Fruit fly (Drosophila melanogaster) whole organism, embryonic: ENCODE data around the gene CG6340.

ENCODE experiments used
- Atf3 ChIP-seq: fragments of 200-800 bp; sonication (Bioruptor generic); optimal IDR thresholded peaks from 3 replicates; lab custom pipeline; 2016; ENCODE audit warnings: missing biosample characterization, missing genetic modification characterization
- Bgb ChIP-seq: fragments of 200-800 bp; sonication (Bioruptor generic); IDR thresholded peaks from 2 replicates; pipeline ENCODE4 v1.3.6; 2022; ENCODE audit warnings: missing biosample characterization, missing genetic modification characterization; ENCODE audit not compliant: partially characterized antibody
- CG10543 ChIP-seq: fragments of 200-800 bp; sonication (Bioruptor generic); optimal IDR thresholded peaks from 3 replicates; lab custom pipeline; 2017; ENCODE audit warnings: missing biosample characterization, mild to moderate bottlenecking, missing genetic modification characterization, moderate library complexity
- CG11085 ChIP-seq: fragments of 200-800 bp; sonication (Bioruptor generic); IDR thresholded peaks from 2 replicates; pipeline ENCODE4 v1.3.6; 2022; ENCODE audit warnings: missing biosample characterization, missing genetic modification characterization
- CG12155 ChIP-seq: fragments of 200-800 bp; sonication (Bioruptor generic); optimal IDR thresholded peaks from 3 replicates; lab custom pipeline; 2016; ENCODE audit warnings: missing biosample characterization, missing genetic modification characterization
- CG14014 ChIP-seq: fragments of 200-800 bp; sonication (Bioruptor generic); IDR thresholded peaks from 2 replicates; pipeline ENCODE4 v1.3.6; 2022; ENCODE audit warnings: missing biosample characterization, missing genetic modification characterization
- CG18599 ChIP-seq: fragments of 200-800 bp; sonication (Bioruptor generic); optimal IDR thresholded peaks from 3 replicates; lab custom pipeline; 2017; ENCODE audit warnings: missing biosample characterization, missing genetic modification characterization, mild to moderate bottlenecking, moderate library complexity, missing genetic modification reagents
- CG30403 ChIP-seq: fragments of 200-800 bp; sonication (Bioruptor generic); optimal IDR thresholded peaks from 3 replicates; lab custom pipeline; 2016; ENCODE audit warnings: missing biosample characterization, missing genetic modification characterization
- CG31224 ChIP-seq: fragments of 200-800 bp; sonication (Bioruptor generic); IDR thresholded peaks from 2 replicates; pipeline ENCODE4 v1.3.6; 2022; ENCODE audit warnings: missing biosample characterization, missing genetic modification characterization
- CG32532 ChIP-seq: fragments of 200-800 bp; sonication (Bioruptor generic); IDR thresholded peaks from 2 replicates; pipeline ENCODE4 v1.3.6; 2022; ENCODE audit warnings: missing biosample characterization, missing genetic modification characterization
- CG3407 ChIP-seq: fragments of 200-800 bp; sonication (Bioruptor generic); optimal IDR thresholded peaks from 2 replicates; lab custom pipeline; 2018; ENCODE audit warnings: missing biosample characterization, mild to moderate bottlenecking, missing genetic modification characterization
- CG6175 ChIP-seq: fragments of 200-800 bp; sonication (Bioruptor generic); IDR thresholded peaks from 3 replicates; pipeline ENCODE4 v1.3.6; 2022; ENCODE audit warnings: missing biosample characterization, missing genetic modification characterization
- CG6854 ChIP-seq: fragments of 200-800 bp; sonication (Bioruptor generic); optimal IDR thresholded peaks from 3 replicates; lab custom pipeline; 2017; ENCODE audit warnings: missing biosample characterization, mild to moderate bottlenecking, missing genetic modification characterization
- CG9932 ChIP-seq: fragments of 200-800 bp; sonication (Bioruptor generic); IDR thresholded peaks from 2 replicates; pipeline ENCODE4 v1.3.6; 2022; ENCODE audit warnings: missing biosample characterization, missing genetic modification characterization
- GATAe ChIP-seq: fragments of 200-800 bp; sonication (Bioruptor generic); conservative IDR thresholded peaks from 2 replicates; pipeline ENCODE4 v1.3.6; 2022; ENCODE audit warnings: missing biosample characterization, missing genetic modification characterization
- Hr78 ChIP-seq, 2 experiments: fragments of 200-800 bp in 1 of 2; fragments of >200 bp in 1 of 2; sonication (Bioruptor generic) in 1 of 2; optimal IDR thresholded peaks; 2 replicates each; lab custom pipeline; 2017 to 2019; ENCODE audit warnings: missing biosample characterization in 2 of 2, missing genetic modification characterization in 2 of 2, mild to moderate bottlenecking in 1 of 2, moderate library complexity in 1 of 2
- Hsf ChIP-seq: fragments of 200-800 bp; sonication (Bioruptor generic); optimal IDR thresholded peaks from 3 replicates; lab custom pipeline; 2016; ENCODE audit warnings: missing biosample characterization, missing genetic modification characterization
- Max ChIP-seq: fragments of 200-800 bp; sonication (Bioruptor generic); optimal IDR thresholded peaks from 2 replicates; lab custom pipeline; 2016; ENCODE audit warnings: missing biosample characterization, mild to moderate bottlenecking, missing genetic modification characterization
- Med ChIP-seq: fragments of 200-800 bp; sonication (Bioruptor generic); peaks from one replicate; lab custom pipeline; 2016; ENCODE audit warnings: missing biosample characterization, missing genetic modification characterization, mild to moderate bottlenecking, inconsistent platforms, moderate library complexity
- Rfx ChIP-seq: fragments of 200-800 bp; sonication (Bioruptor generic); IDR thresholded peaks from 2 replicates; pipeline ENCODE4 v1.3.6; 2022; ENCODE audit warnings: missing biosample characterization, missing genetic modification characterization
- Six4 ChIP-seq: fragments of 200-800 bp; sonication (Bioruptor generic); optimal IDR thresholded peaks from 2 replicates; lab custom pipeline; 2016; ENCODE audit warnings: missing biosample characterization, missing genetic modification characterization
- Sox102F ChIP-seq: fragments of 200-800 bp; sonication (Bioruptor generic); optimal IDR thresholded peaks from 2 replicates; lab custom pipeline; 2018; ENCODE audit warnings: missing biosample characterization, mild to moderate bottlenecking, missing genetic modification characterization, moderate library complexity
- cg ChIP-seq: fragments of 200-800 bp; sonication (Bioruptor generic); optimal IDR thresholded peaks from 3 replicates; lab custom pipeline; 2019; ENCODE audit warnings: missing biosample characterization, mild to moderate bottlenecking, missing genetic modification characterization, moderate library complexity
- chm ChIP-seq: fragments of 200-800 bp; sonication (Bioruptor generic); IDR thresholded peaks from 2 replicates; pipeline ENCODE4 v1.3.6; 2022; ENCODE audit warnings: missing biosample characterization, missing genetic modification characterization
- ci ChIP-seq: fragments of 200-800 bp; sonication (Bioruptor generic); IDR thresholded peaks from 3 replicates; pipeline ENCODE4 v1.3.6; 2022; ENCODE audit warnings: missing biosample characterization, missing genetic modification characterization
- dmrt11E ChIP-seq: fragments of 200-800 bp; sonication (Bioruptor generic); optimal IDR thresholded peaks from 3 replicates; lab custom pipeline; 2018; ENCODE audit warnings: missing biosample characterization, mild to moderate bottlenecking, missing genetic modification characterization, moderate library complexity
- dpn ChIP-seq, 2 experiments: fragments of 200-800 bp; sonication (Bioruptor generic); optimal IDR thresholded peaks; 3 replicates each; lab custom pipeline; 2016; ENCODE audit warnings: missing biosample characterization in 2 of 2, missing genetic modification characterization in 2 of 2
- dysf ChIP-seq: fragments of 200-800 bp; sonication (Bioruptor generic); IDR thresholded peaks from 3 replicates; pipeline ENCODE4 v1.3.6; 2022; ENCODE audit warnings: missing biosample characterization, missing genetic modification characterization
- ems ChIP-seq: fragments of 200-800 bp; sonication (Bioruptor generic); optimal IDR thresholded peaks from 3 replicates; lab custom pipeline; 2016; ENCODE audit warnings: missing biosample characterization, missing genetic modification characterization
- exex ChIP-seq: fragments of 200-800 bp; sonication (Bioruptor generic); optimal IDR thresholded peaks from 4 replicates; lab custom pipeline; 2018; ENCODE audit warnings: missing biosample characterization, mild to moderate bottlenecking, missing genetic modification characterization, moderate library complexity
- gce ChIP-seq: fragments of 200-800 bp; sonication (Bioruptor generic); IDR thresholded peaks from 3 replicates; pipeline ENCODE4 v1.3.6; 2022; ENCODE audit warnings: missing biosample characterization, missing genetic modification characterization
- grn ChIP-seq: fragments of 200-800 bp; sonication (Bioruptor generic); optimal IDR thresholded peaks from 3 replicates; lab custom pipeline; 2017; ENCODE audit warnings: missing biosample characterization, missing genetic modification characterization
- hkb ChIP-seq, 2 experiments: fragments of 200-800 bp in 1 of 2; fragments of >200 bp in 1 of 2; sonication (Bioruptor generic) in 1 of 2; IDR thresholded peaks in 1 of 2; optimal IDR thresholded peaks in 1 of 2; 2 replicates each; pipeline versions ENCODE4 v1.3.6 to Lab custom; 2017 to 2022; ENCODE audit warnings: missing biosample characterization in 1 of 2, missing genetic modification characterization in 1 of 2
- mam ChIP-seq: fragments of 200-800 bp; sonication (Bioruptor generic); optimal IDR thresholded peaks from 3 replicates; lab custom pipeline; 2016; ENCODE audit warnings: missing biosample characterization, missing genetic modification characterization
- mirr ChIP-seq: fragments of 200-800 bp; sonication (Bioruptor generic); optimal IDR thresholded peaks from 3 replicates; lab custom pipeline; 2018; ENCODE audit warnings: missing biosample characterization, mild to moderate bottlenecking, missing genetic modification characterization
- phol ChIP-seq: fragments of 200-800 bp; sonication (Bioruptor generic); optimal IDR thresholded peaks from 3 replicates; lab custom pipeline; 2018; ENCODE audit warnings: missing biosample characterization, mild to moderate bottlenecking, missing genetic modification characterization, moderate library complexity
- prd ChIP-seq, 3 experiments: fragments of >200 bp in 2 of 3; fragments of 200-800 bp in 1 of 3; sonication (Bioruptor generic) in 1 of 3; optimal IDR thresholded peaks in 2 of 3; IDR thresholded peaks in 1 of 3; 2 replicates in 2 of 3; 3 replicates in 1 of 3; pipeline versions ENCODE4 v1.3.6 to Lab custom; 2017 to 2022; ENCODE audit warnings: missing biosample characterization in 1 of 3, missing genetic modification characterization in 1 of 3
- psq ChIP-seq: fragments of 200-800 bp; sonication (Bioruptor generic); optimal IDR thresholded peaks from 2 replicates; lab custom pipeline; 2017; ENCODE audit warnings: missing biosample characterization, missing genetic modification characterization
- sens ChIP-seq: fragments of 200-800 bp; sonication (Bioruptor generic); peaks from one replicate; lab custom pipeline; 2016; ENCODE audit warnings: missing biosample characterization, missing genetic modification characterization
- sqz ChIP-seq: fragments of 200-800 bp; sonication (Bioruptor generic); optimal IDR thresholded peaks from 3 replicates; lab custom pipeline; 2018; ENCODE audit warnings: missing biosample characterization, mild to moderate bottlenecking, missing genetic modification characterization
- stwl ChIP-seq: fragments of 200-800 bp; sonication (Bioruptor generic); optimal IDR thresholded peaks from 3 replicates; lab custom pipeline; 2018; ENCODE audit warnings: missing biosample characterization, mild to moderate bottlenecking, missing genetic modification characterization, moderate library complexity
- sug ChIP-seq: fragments of 200-800 bp; optimal IDR thresholded peaks from 2 replicates; lab custom pipeline; 2019; ENCODE audit warnings: missing biosample characterization, mild to moderate bottlenecking, missing genetic modification characterization, moderate library complexity
- tgo ChIP-seq: fragments of 200-800 bp; sonication (Bioruptor generic); IDR thresholded peaks from 3 replicates; pipeline ENCODE4 v1.3.6; 2022; ENCODE audit warnings: missing biosample characterization, missing genetic modification characterization
- tin ChIP-seq: fragments of 200-800 bp; sonication (Bioruptor generic); optimal IDR thresholded peaks from 3 replicates; lab custom pipeline; 2016; ENCODE audit warnings: missing biosample characterization, missing genetic modification characterization
- tup ChIP-seq: fragments of 200-800 bp; sonication (Bioruptor generic); optimal IDR thresholded peaks from 2 replicates; lab custom pipeline; 2016; ENCODE audit warnings: missing biosample characterization, mild to moderate bottlenecking, missing genetic modification characterization, moderate library complexity

CG6340 gene

dm6 chrX:15511399-15511798 lies 29.2 kb downstream of the CG6340 start (continued):
- TF ChIP-seq tgo (GFP tag; lab: Robert Waterston, UW) (0 out of 3 replicates have a peak, but pooled peaks have one; percentile 16), tin (GFP tag; lab: Kevin White, UChicago) (peak; percentile 14), tup (GFP tag; lab: Kevin White, UChicago) (no peak), stwl (tag; lab: Kevin White, UChicago) (no peak), hkb (optimal IDR thresholded peaks at IDR 0.05; lab: Kevin White, UChicago) (no peak), hkb (GFP tag; IDR thresholded peaks at IDR 0.05; lab: Robert Waterston, UW) (peak; percentile 22; the same call in 1 of the 2 replicates), sqz (GFP tag; lab: Kevin White, UChicago) (peak; percentile 24), Max (GFP tag; lab: Kevin White, UChicago) (no peak), CG14014 (GFP tag; lab: Robert Waterston, UW) (no peak), CG31224 (GFP tag; lab: Robert Waterston, UW) (0 out of 2 replicates have a peak, but pooled peaks have one; percentile 15), sens (peak; percentile 90), cg (peak; percentile 57), CG32532 (peak; percentile 25; the same call in 1 of the 2 replicates), mam (peak; percentile 18), gce (GFP tag; lab: Robert Waterston, UW) (no peak), Hsf (GFP tag; lab: Kevin White, UChicago) (peak; percentile 9), CG11085 (no peak), dmrt11E (tag; lab: Kevin White, UChicago) (no peak), Rfx (GFP tag; lab: Robert Waterston, UW) (peak; percentile 31; the same call in 1 of the 2 replicates), CG12155 (peak; percentile 10), Six4 (GFP tag; lab: Kevin White, UChicago) (no peak), psq (no peak), ci (GFP tag; lab: Robert Waterston, UW) (peak; percentile 45; the same call in 1 of the 3 replicates), CG6854 (GFP tag; lab: Kevin White, UChicago) (no peak), CG30403 (peak; percentile 31), CG18599 (no peak), prd (optimal IDR thresholded peaks at IDR 0.05; lab: Kevin White, UChicago) (no peak), prd (GFP tag; IDR thresholded peaks at IDR 0.05; lab: Robert Waterston, UW) (peak; percentile 38; the same call in 1 of the 3 replicates), dysf (GFP tag; lab: Robert Waterston, UW) (0 out of 3 replicates have a peak, but pooled peaks have one; percentile 16), CG9932 (GFP tag; lab: Robert Waterston, UW) (no peak), dpn (GFP tag; optimal IDR thresholded peaks at IDR 0.05; lab: Kevin White, UChicago) (peak in 1 of 2 experiments; percentile 22), Sox102F (GFP tag; lab: Kevin White, UChicago) (peak; percentile 36)

- TF ChIP-seq sug (tag; lab: Kevin White, UChicago) (peak; percentile 75), grn (GFP tag; lab: Kevin White, UChicago) (peak; percentile 96), Hr78 (GFP tag; optimal IDR thresholded peaks at IDR 0.05; lab: Kevin White, UChicago) (peak in 1 of 2 experiments; percentile 72), CG6175 (GFP tag; lab: Robert Waterston, UW) (no peak), CG10543 (peak; percentile 19), Bgb (no peak), ems (GFP tag; lab: Kevin White, UChicago) (no peak), CG12155 (peak; percentile 1), CG3407 (GFP tag; lab: Kevin White, UChicago) (no peak), mirr (GFP tag; lab: Kevin White, UChicago) (peak; percentile 1), GATAe (GFP tag; lab: Robert Waterston, UW) (peak; percentile 46; the same call in 1 of the 2 replicates), exex (tag; lab: Kevin White, UChicago) (peak; percentile 60), Med (GFP tag; lab: Kevin White, UChicago) (peak; percentile 51), Atf3 (GFP tag; lab: Kevin White, UChicago) (no peak), chm (GFP tag; lab: Robert Waterston, UW) (no peak), phol (tag; lab: Kevin White, UChicago) (no peak)
- TF ChIP-seq, all 482 proteins: peak for 9
Measured at dm6 chrX:15522426-15523153, 40.4 kb downstream of the CG6340 start.
